Fruit fly (Drosophila melanogaster) S2 (cell line): ENCODE data around the gene CG7953.

ENCODE experiments used
- CG8478 ChIP-seq: fragments of >200 bp; optimal IDR thresholded peaks from 2 replicates; lab custom pipeline; 2018
- CTCF ChIP-seq, 2 experiments: fragments of >200 bp; optimal IDR thresholded peaks; 2 replicates each; lab custom pipeline; 2018

DNA sequence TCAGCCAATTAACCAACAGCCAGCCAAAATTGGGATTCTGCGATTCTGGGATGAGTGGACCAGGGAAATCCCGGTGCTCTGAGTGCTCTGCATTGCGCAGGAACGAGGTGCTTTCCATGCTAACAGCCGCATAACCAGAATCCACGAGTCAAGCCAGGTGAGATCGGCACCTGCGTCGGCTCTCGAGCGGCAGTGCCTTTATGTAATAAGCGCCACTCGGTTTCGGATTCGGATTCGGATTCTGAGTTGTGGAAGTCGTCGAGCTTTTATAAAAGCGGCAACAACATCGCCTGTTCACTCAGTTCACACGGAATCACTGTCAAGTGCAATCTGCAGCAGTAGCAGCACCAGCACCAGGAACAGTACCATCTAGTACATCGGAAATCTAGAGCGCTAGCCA lies 26.8 kb upstream of the CG7953 start, which contains the start of gene b:
- no peak for TF ChIP-seq CTCF (optimal IDR thresholded peaks at IDR 0.05; lab: Kevin White, UChicago)
- no peak for TF ChIP-seq CG8478 (lab: Kevin White, UChicago)
